Worm (Caenorhabditis elegans) whole organism, late embryonic: ENCODE results near the gene coel-1.

Experiments used
- C38D4.7 ChIP-seq: fragments of 200-800 bp; sonication (Bioruptor generic); optimal IDR thresholded peaks from 2 replicates; lab custom pipeline; 2018; ENCODE audit warnings: mild to moderate bottlenecking, missing genetic modification characterization, moderate library complexity, missing compliant biosample characterization
- F13H6.1 ChIP-seq: sonication (generic microtip); optimal IDR thresholded peaks from 2 replicates; lab custom pipeline; 2016; ENCODE audit warnings: missing genetic modification characterization, missing compliant biosample characterization
- K09A11.1 ChIP-seq: sonication (generic microtip); optimal IDR thresholded peaks from 2 replicates; lab custom pipeline; 2017; ENCODE audit warnings: antibody characterized with exemption, mild to moderate bottlenecking, missing genetic modification characterization, missing compliant biosample characterization; ENCODE audit not compliant: insufficient read depth
- ahr-1 ChIP-seq: sonication (generic microtip); optimal IDR thresholded peaks from 2 replicates; lab custom pipeline; 2016; ENCODE audit warnings: missing genetic modification characterization, missing compliant biosample characterization
- ama-1 ChIP-seq: fragments of 150-350 bp; optimal IDR thresholded peaks from 2 replicates; lab custom pipeline; 2014
- ceh-14 ChIP-seq: sonication (generic microtip); optimal IDR thresholded peaks from 2 replicates; lab custom pipeline; 2016; ENCODE audit warnings: missing genotype, missing genetic modification characterization, missing compliant biosample characterization
- ceh-22 ChIP-seq: sonication (generic microtip); optimal IDR thresholded peaks from 2 replicates; lab custom pipeline; 2017; ENCODE audit warnings: missing biosample characterization, missing genetic modification characterization
- ceh-24 ChIP-seq: sonication (generic microtip); optimal IDR thresholded peaks from 2 replicates; lab custom pipeline; 2016; ENCODE audit warnings: mild to moderate bottlenecking, missing genetic modification characterization, missing compliant biosample characterization
- ceh-30 ChIP-seq: fragments of 150-350 bp; optimal IDR thresholded peaks from 2 replicates; lab custom pipeline; 2014; ENCODE audit warnings: missing biosample characterization, missing genetic modification characterization
- ceh-34 ChIP-seq: sonication (generic microtip); optimal IDR thresholded peaks from 2 replicates; lab custom pipeline; 2016; ENCODE audit warnings: mild to moderate bottlenecking, missing genetic modification characterization, missing compliant biosample characterization
- ceh-45 ChIP-seq: fragments of 200-800 bp; sonication (Bioruptor generic); IDR thresholded peaks from 2 replicates; pipeline ENCODE4 v1.3.6; 2022; ENCODE audit warnings: missing genetic modification reagents, missing genetic modification characterization, missing compliant biosample characterization
- ceh-48 ChIP-seq: sonication (generic microtip); optimal IDR thresholded peaks from 2 replicates; lab custom pipeline; 2016; ENCODE audit warnings: missing genetic modification characterization, inconsistent platforms, missing compliant biosample characterization
- ceh-9 ChIP-seq: sonication (generic microtip); optimal IDR thresholded peaks from 2 replicates; lab custom pipeline; 2016; ENCODE audit warnings: mild to moderate bottlenecking, missing genetic modification characterization, inconsistent platforms, missing compliant biosample characterization
- che-1 ChIP-seq: sonication (generic microtip); optimal IDR thresholded peaks from 2 replicates; lab custom pipeline; 2016; ENCODE audit warnings: mild to moderate bottlenecking, missing genetic modification characterization, missing compliant biosample characterization
- dve-1 ChIP-seq: sonication (generic microtip); optimal IDR thresholded peaks from 2 replicates; lab custom pipeline; 2017; ENCODE audit warnings: antibody characterized with exemption, mild to moderate bottlenecking, missing genetic modification characterization, missing compliant biosample characterization
- elt-2 ChIP-seq: sonication (generic microtip); optimal IDR thresholded peaks from 2 replicates; lab custom pipeline; 2016; ENCODE audit warnings: missing genetic modification reagents, missing genetic modification characterization, missing compliant biosample characterization
- elt-4 ChIP-seq: sonication (generic microtip); optimal IDR thresholded peaks from 2 replicates; lab custom pipeline; 2016; ENCODE audit warnings: missing genetic modification characterization, missing compliant biosample characterization
- eyg-1 ChIP-seq: sonication (generic microtip); optimal IDR thresholded peaks from 2 replicates; lab custom pipeline; 2016; ENCODE audit warnings: missing genotype, missing genetic modification characterization, missing compliant biosample characterization
- fkh-10 ChIP-seq: fragments of 150-350 bp; optimal IDR thresholded peaks from 2 replicates; lab custom pipeline; 2014; ENCODE audit warnings: missing biosample characterization, missing genetic modification reagents, missing genetic modification characterization
- fkh-6 ChIP-seq: sonication (generic microtip); optimal IDR thresholded peaks from 2 replicates; lab custom pipeline; 2016; ENCODE audit warnings: missing genetic modification characterization, missing compliant biosample characterization
- gmeb-2 ChIP-seq: sonication (generic microtip); optimal IDR thresholded peaks from 2 replicates; lab custom pipeline; 2016; ENCODE audit warnings: missing genetic modification characterization, inconsistent platforms, missing compliant biosample characterization
- hlh-13 ChIP-seq: fragments of 200-800 bp; sonication (Bioruptor generic); optimal IDR thresholded peaks from 2 replicates; lab custom pipeline; 2018; ENCODE audit warnings: mild to moderate bottlenecking, missing genetic modification characterization, missing compliant biosample characterization
- hlh-8 ChIP-seq: sonication (generic microtip); optimal IDR thresholded peaks from 2 replicates; lab custom pipeline; 2016; ENCODE audit warnings: missing genotype, missing genetic modification characterization, missing compliant biosample characterization
- madf-2 ChIP-seq: sonication (generic microtip); optimal IDR thresholded peaks from 2 replicates; lab custom pipeline; 2017; ENCODE audit warnings: missing genetic modification characterization, missing compliant biosample characterization
- nfya-1 ChIP-seq: sonication (generic microtip); optimal IDR thresholded peaks from 2 replicates; lab custom pipeline; 2017; ENCODE audit warnings: missing genetic modification characterization, mild to moderate bottlenecking, missing compliant biosample characterization, antibody characterized with exemption, moderate library complexity
- npax-4 ChIP-seq: sonication (generic microtip); optimal IDR thresholded peaks from 2 replicates; lab custom pipeline; 2016; ENCODE audit warnings: missing genetic modification characterization, missing compliant biosample characterization
- odd-2 ChIP-seq: sonication (generic microtip); optimal IDR thresholded peaks from 2 replicates; lab custom pipeline; 2017; ENCODE audit warnings: antibody characterized with exemption, mild to moderate bottlenecking, missing genetic modification characterization, missing compliant biosample characterization
- pag-3 ChIP-seq: sonication (generic microtip); optimal IDR thresholded peaks from 2 replicates; lab custom pipeline; 2016; ENCODE audit warnings: missing compliant biosample characterization, missing genetic modification characterization, borderline replicate concordance
- pat-9 ChIP-seq: fragments of 200-800 bp; sonication (Bioruptor generic); optimal IDR thresholded peaks from 2 replicates; lab custom pipeline; 2018; ENCODE audit warnings: mild to moderate bottlenecking, missing genetic modification characterization, moderate library complexity, missing compliant biosample characterization
- pqm-1 ChIP-seq: sonication (generic microtip); optimal IDR thresholded peaks from 2 replicates; lab custom pipeline; 2016; ENCODE audit warnings: missing genetic modification characterization, missing compliant biosample characterization
- pros-1 ChIP-seq: fragments of 150-350 bp; optimal IDR thresholded peaks from 2 replicates; lab custom pipeline; 2014; ENCODE audit warnings: missing biosample characterization, missing genetic modification reagents, missing genetic modification characterization
- sdc-2 ChIP-seq: sonication (generic microtip); optimal IDR thresholded peaks from 2 replicates; lab custom pipeline; 2016; ENCODE audit warnings: missing genotype, missing genetic modification characterization, missing compliant biosample characterization
- sox-2 ChIP-seq: fragments of 200-800 bp; sonication (Bioruptor generic); IDR thresholded peaks from 2 replicates; pipeline ENCODE4 v1.3.6; 2022; ENCODE audit warnings: missing genetic modification reagents, missing genetic modification characterization, missing compliant biosample characterization
- tbx-7 ChIP-seq: sonication (generic microtip); optimal IDR thresholded peaks from 2 replicates; lab custom pipeline; 2016; ENCODE audit warnings: missing genotype, missing genetic modification characterization, missing compliant biosample characterization
- ttx-3 ChIP-seq: sonication (generic microtip); optimal IDR thresholded peaks from 2 replicates; lab custom pipeline; 2016; ENCODE audit warnings: missing genetic modification reagents, missing genetic modification characterization, missing compliant biosample characterization
- unc-3 ChIP-seq, 2 experiments: fragments of 200-800 bp in 1 of 2; sonication (Bioruptor generic) in 1 of 2; sonication (generic microtip) in 1 of 2; conservative IDR thresholded peaks in 1 of 2; optimal IDR thresholded peaks in 1 of 2; 2 replicates each; pipeline versions ENCODE4 v1.3.6 to Lab custom; 2016 to 2022; ENCODE audit warnings: missing compliant biosample characterization in 2 of 2, missing genetic modification characterization in 2 of 2, missing genetic modification reagents in 1 of 2
- unc-42 ChIP-seq: sonication (generic microtip); optimal IDR thresholded peaks from 2 replicates; lab custom pipeline; 2016; ENCODE audit warnings: missing genotype, missing genetic modification characterization, missing compliant biosample characterization
- unc-86 ChIP-seq: sonication (generic microtip); optimal IDR thresholded peaks from 2 replicates; lab custom pipeline; 2016; ENCODE audit warnings: missing genetic modification characterization, missing compliant biosample characterization
- zip-5 ChIP-seq: sonication (generic microtip); optimal IDR thresholded peaks from 2 replicates; lab custom pipeline; 2016; ENCODE audit warnings: missing genetic modification characterization, missing compliant biosample characterization
- ztf-16 ChIP-seq: sonication (generic microtip); optimal IDR thresholded peaks from 2 replicates; lab custom pipeline; 2017; ENCODE audit warnings: missing genetic modification characterization, missing compliant biosample characterization

Gene coel-1

ce11 chrX:4265283-4265907 is at the start of gene coel-1 (continued):
- TF ChIP-seq npax-4 = no peak
- peak; percentile 30 for TF ChIP-seq fkh-6 (tag; lab: Kevin White, UChicago)
- TF ChIP-seq madf-2 (tag; lab: Kevin White, UChicago) = no peak
- TF ChIP-seq ceh-48 (tag; lab: Kevin White, UChicago) = no peak
- peak; percentile 52 for TF ChIP-seq ztf-16 (tag; lab: Kevin White, UChicago)
- no peak for TF ChIP-seq ceh-9 (tag; lab: Kevin White, UChicago)
- TF ChIP-seq C38D4.7 (GFP tag; lab: Kevin White, UChicago) = no peak
- peak; percentile 47 for TF ChIP-seq K09A11.1 (tag; lab: Kevin White, UChicago)
- no peak for TF ChIP-seq eyg-1
- no peak for TF ChIP-seq ceh-45 (GFP tag; lab: Robert Waterston, UW)
- TF ChIP-seq ceh-34 (tag; lab: Kevin White, UChicago) = peak; percentile 50
- TF ChIP-seq sox-2 (GFP tag; lab: Robert Waterston, UW) = no peak
- no peak for TF ChIP-seq hlh-8 (tag; lab: Kevin White, UChicago)
- no peak for TF ChIP-seq unc-86
- TF ChIP-seq sdc-2 (tag; lab: Kevin White, UChicago) = peak; percentile 75
- TF ChIP-seq zip-5 = no peak

- TF ChIP-seq gmeb-2 (tag; lab: Kevin White, UChicago) (no peak), sox-2 (GFP tag; lab: Robert Waterston, UW) (no peak), ceh-24 (tag; lab: Kevin White, UChicago) (no peak), eyg-1 (no peak), pqm-1 (tag; lab: Kevin White, UChicago) (no peak)
- TF ChIP-seq, all 69 proteins: peak for 0
Measured at ce11 chrX:4216894-4217293, 48.6 kb upstream of the coel-1 start, which contains the start of the genes F20B6.10 and hpk-1. F20B6.10 (minus strand) TSS chrX:4217196. hpk-1 (minus strand) TSS chrX:4217290.

- peak; percentile 7 for TF ChIP-seq ceh-34 (tag; lab: Kevin White, UChicago)
- TF ChIP-seq sdc-2 (tag; lab: Kevin White, UChicago) = peak; percentile 10
- TF ChIP-seq fkh-10 (GFP tag; lab: Kevin White, UChicago) = no peak
- peak; percentile 10 for TF ChIP-seq unc-42 (tag; lab: Kevin White, UChicago)
- no peak for TF ChIP-seq ceh-22 (tag; lab: Kevin White, UChicago)
Measured at ce11 chrX:4218174-4218573, 47.3 kb upstream of the coel-1 start, which contains the start of gene W01H2.2. W01H2.2 (minus strand) TSS chrX:4218458.

ce11 chrX:4219487-4219886 is 46.0 kb upstream of the coel-1 start:
- TF ChIP-seq ttx-3 (no peak), che-1 (tag; lab: Kevin White, UChicago) (no peak), elt-4 (tag; lab: Kevin White, UChicago) (no peak)
- TF ChIP-seq, all 69 proteins: peak for 0

ce11 chrX:4222200-4222599 is 43.3 kb upstream of the coel-1 start:
- TF ChIP-seq pag-3 (tag; lab: Kevin White, UChicago) (no peak), sox-2 (GFP tag; lab: Robert Waterston, UW) (no peak), unc-3 (GFP tag; conservative IDR thresholded peaks at IDR 0.05; lab: Robert Waterston, UW) (no peak), unc-3 (tag; optimal IDR thresholded peaks at IDR 0.05; lab: Kevin White, UChicago) (no peak), ceh-9 (tag; lab: Kevin White, UChicago) (no peak), dve-1 (tag; lab: Kevin White, UChicago) (no peak), hlh-13 (GFP tag; lab: Kevin White, UChicago) (peak; percentile 42), tbx-7 (tag; lab: Kevin White, UChicago) (no peak), ceh-22 (tag; lab: Kevin White, UChicago) (no peak), ceh-14 (tag; lab: Kevin White, UChicago) (no peak), npax-4 (no peak), nfya-1 (peak; percentile 64), ceh-24 (tag; lab: Kevin White, UChicago) (no peak), che-1 (tag; lab: Kevin White, UChicago) (no peak), ahr-1 (no peak), pros-1 (tag; lab: Kevin White, UChicago) (no peak), ceh-48 (tag; lab: Kevin White, UChicago) (no peak), pat-9 (no peak), sdc-2 (tag; lab: Kevin White, UChicago) (no peak), ama-1 (no peak), ceh-30 (tag; lab: Kevin White, UChicago) (no peak), odd-2 (tag; lab: Kevin White, UChicago) (no peak), F13H6.1 (no peak), elt-2 (tag; lab: Kevin White, UChicago) (peak; percentile 3)
